Worm (Caenorhabditis elegans) whole organism, mixed stage, embryonic: ENCODE measurements around the gene npr-16.

Experiments used
- ceh-39 ChIP-seq: fragments of 150-350 bp; optimal IDR thresholded peaks from 2 replicates; lab custom pipeline; 2014; ENCODE audit warnings: missing biosample characterization, missing genetic modification characterization
- ces-1 ChIP-seq: fragments of 150-350 bp; optimal IDR thresholded peaks from 2 replicates; lab custom pipeline; 2014; ENCODE audit warnings: missing biosample characterization, missing genetic modification reagents, missing genetic modification characterization
- cnd-1 ChIP-seq: fragments of 200-800 bp; sonication (Bioruptor generic); optimal IDR thresholded peaks from 2 replicates; lab custom pipeline; 2018; ENCODE audit warnings: mild to moderate bottlenecking, missing genetic modification characterization, missing compliant biosample characterization
- drap-1 ChIP-seq: fragments of 200-800 bp; sonication (Bioruptor generic); optimal IDR thresholded peaks from 3 replicates; lab custom pipeline; 2018; ENCODE audit warnings: mild to moderate bottlenecking, missing genetic modification characterization, missing compliant biosample characterization
- elt-3 ChIP-seq: fragments of 150-350 bp; optimal IDR thresholded peaks from 2 replicates; lab custom pipeline; 2014; ENCODE audit warnings: missing biosample characterization, missing genetic modification characterization
- ham-2 ChIP-seq: fragments of 200-800 bp; sonication (Bioruptor generic); optimal IDR thresholded peaks from 2 replicates; lab custom pipeline; 2018; ENCODE audit warnings: mild to moderate bottlenecking, missing genetic modification characterization, missing compliant biosample characterization
- hlh-1 ChIP-seq: fragments of 150-350 bp; optimal IDR thresholded peaks from 2 replicates; lab custom pipeline; 2014; ENCODE audit warnings: missing biosample characterization, missing genetic modification reagents, missing genetic modification characterization
- lin-13 ChIP-seq: fragments of 150-350 bp; optimal IDR thresholded peaks from 2 replicates; lab custom pipeline; 2014; ENCODE audit warnings: missing biosample characterization, missing genetic modification characterization
- lsy-2 ChIP-seq: fragments of 150-350 bp; optimal IDR thresholded peaks from 2 replicates; lab custom pipeline; 2014; ENCODE audit warnings: missing biosample characterization, missing genetic modification characterization
- mep-1 ChIP-seq: fragments of 150-350 bp; optimal IDR thresholded peaks from 2 replicates; lab custom pipeline; 2017; ENCODE audit warnings: missing biosample characterization, missing genetic modification reagents, missing genetic modification characterization, inconsistent platforms
- mls-2 ChIP-seq: sonication (generic microtip); optimal IDR thresholded peaks from 2 replicates; lab custom pipeline; 2016; ENCODE audit warnings: mild to moderate bottlenecking, missing genetic modification characterization, moderate library complexity, missing compliant biosample characterization
- nhr-237 ChIP-seq: fragments of 150-350 bp; optimal IDR thresholded peaks from 2 replicates; lab custom pipeline; 2014; ENCODE audit warnings: missing biosample characterization, missing genetic modification characterization
- nhr-76 ChIP-seq: sonication (generic microtip); optimal IDR thresholded peaks from 2 replicates; lab custom pipeline; 2017; ENCODE audit warnings: missing biosample characterization, missing genetic modification characterization
- pha-4 ChIP-seq: fragments of 150-350 bp; optimal IDR thresholded peaks from 2 replicates; lab custom pipeline; 2018; ENCODE audit warnings: missing biosample characterization, missing genetic modification reagents, missing genetic modification characterization
- sem-2 ChIP-seq: fragments of 200-800 bp; sonication (Bioruptor generic); optimal IDR thresholded peaks from 2 replicates; lab custom pipeline; 2018; ENCODE audit warnings: mild to moderate bottlenecking, missing genetic modification characterization, missing compliant biosample characterization
- snpc-4 ChIP-seq: fragments of 150-350 bp; optimal IDR thresholded peaks from 2 replicates; lab custom pipeline; 2014; ENCODE audit warnings: missing biosample characterization, missing genetic modification characterization
- sptf-1 ChIP-seq: sonication (generic microtip); optimal IDR thresholded peaks from 2 replicates; lab custom pipeline; 2017; ENCODE audit warnings: mild to moderate bottlenecking, missing genetic modification characterization, moderate library complexity, missing compliant biosample characterization
- tbx-8 ChIP-seq: fragments of 200-800 bp; sonication (Bioruptor generic); optimal IDR thresholded peaks from 2 replicates; lab custom pipeline; 2018; ENCODE audit warnings: mild to moderate bottlenecking, missing genetic modification characterization, moderate library complexity, missing compliant biosample characterization
- unc-39 ChIP-seq: fragments of 150-350 bp; optimal IDR thresholded peaks from 2 replicates; lab custom pipeline; 2014; ENCODE audit warnings: missing biosample characterization, missing genetic modification characterization
- unc-62 ChIP-seq: fragments of 150-350 bp; optimal IDR thresholded peaks from 2 replicates; lab custom pipeline; 2014; ENCODE audit warnings: missing biosample characterization, missing genetic modification reagents, missing genetic modification characterization
- zip-8 ChIP-seq: fragments of 150-350 bp; optimal IDR thresholded peaks from 2 replicates; lab custom pipeline; 2014; ENCODE audit warnings: missing biosample characterization, missing genetic modification characterization

The npr-16 gene

DNA sequence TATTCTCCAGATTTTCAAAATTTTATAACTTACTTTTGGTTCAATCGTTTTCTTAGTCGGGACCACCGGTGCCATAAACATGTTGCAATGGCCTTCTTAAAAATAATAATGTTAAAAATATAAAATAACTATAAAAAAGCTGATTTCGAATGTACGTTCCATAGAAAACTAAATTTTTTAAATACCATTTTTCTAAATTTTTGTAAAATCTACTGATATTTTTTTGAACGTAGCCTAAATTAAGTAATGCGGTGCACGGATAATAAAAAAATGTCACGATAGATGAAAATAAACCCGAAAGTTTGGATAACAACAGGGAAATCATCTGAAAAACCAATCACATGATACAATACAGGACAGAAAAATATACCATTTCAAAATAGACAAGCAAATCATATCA is 54.9 kb downstream of the npr-16 start, which contains the start of gene T27A10.5:
TSS of gene T27A10.5 (minus strand) at position 101 of the 400 bp plus-strand sequence.
- TF ChIP-seq pha-4 = no peak
- no peak for TF ChIP-seq cnd-1
- TF ChIP-seq zip-8 = no peak
- no peak for TF ChIP-seq sptf-1 (tag; lab: Kevin White, UChicago)
- TF ChIP-seq unc-39 (tag; lab: Kevin White, UChicago) = no peak
- TF ChIP-seq ceh-39 (tag; lab: Kevin White, UChicago) = no peak
- no peak for TF ChIP-seq mep-1 (tag; lab: Kevin White, UChicago)
- no peak for TF ChIP-seq mls-2 (tag; lab: Kevin White, UChicago)
- no peak for TF ChIP-seq drap-1 (GFP tag; lab: Kevin White, UChicago)
- no peak for TF ChIP-seq ces-1 (GFP tag; lab: Kevin White, UChicago)
- no peak for TF ChIP-seq snpc-4 (tag; lab: Kevin White, UChicago)
- no peak for TF ChIP-seq lsy-2 (tag; lab: Kevin White, UChicago)
- TF ChIP-seq sem-2 (GFP tag; lab: Kevin White, UChicago) = no peak
- TF ChIP-seq lin-13 (tag; lab: Kevin White, UChicago) = no peak
- no peak for TF ChIP-seq tbx-8 (GFP tag; lab: Kevin White, UChicago)
- TF ChIP-seq elt-3 (tag; lab: Kevin White, UChicago) = no peak
- no peak for TF ChIP-seq hlh-1 (tag; lab: Kevin White, UChicago)

DNA sequence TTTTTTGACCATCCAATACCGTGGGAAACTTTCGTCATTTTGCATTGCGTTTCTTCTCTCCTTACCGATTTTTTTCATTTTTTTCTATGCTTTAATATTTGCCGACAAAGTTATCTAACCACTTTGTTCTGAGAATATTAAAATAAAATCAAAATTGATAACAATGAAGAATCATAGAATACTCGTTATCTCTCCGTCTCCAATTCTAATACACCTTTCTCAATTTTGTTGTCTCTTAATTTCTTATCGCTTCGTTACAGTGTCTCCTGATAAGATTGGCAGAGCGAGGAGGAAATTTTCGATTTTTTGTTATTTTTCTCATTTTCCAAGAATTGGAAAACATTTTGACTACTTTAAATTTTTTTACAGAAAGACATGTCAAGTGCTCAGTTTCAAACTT is 57.6 kb downstream of the npr-16 start, which contains the start of gene ckc-1:
TSS of gene ckc-1 (plus strand) at position 368 of the 400 bp plus-strand sequence.
- TF ChIP-seq nhr-76 (no peak), ces-1 (GFP tag; lab: Kevin White, UChicago) (no peak), nhr-237 (tag; lab: Kevin White, UChicago) (no peak), elt-3 (tag; lab: Kevin White, UChicago) (no peak), unc-62 (GFP tag; lab: Kevin White, UChicago) (no peak), unc-39 (tag; lab: Kevin White, UChicago) (no peak), ham-2 (no peak), cnd-1 (no peak)
